Fruit fly (Drosophila melanogaster): ENCODE measurements around the gene Tango10.

Tango10 gene

dm6 chrX:11715937-11716730 lies 3.9 kb upstream of the Tango10 start (continued):
- TF ChIP-seq Neu2 (GFP tag; optimal IDR thresholded peaks at IDR 0.05; ENCODE audit: borderline replicate concordance) (peak; percentile 42), CG4328 (GFP tag; optimal IDR thresholded peaks at IDR 0.05) (peak; percentile 76), bab2 (GFP tag; optimal IDR thresholded peaks at IDR 0.05) (peak; percentile 81), Atf-2 (GFP tag; optimal IDR thresholded peaks at IDR 0.05) (peak; percentile 84), gt (GFP tag; IDR thresholded peaks at IDR 0.05) (no peak), chif (GFP tag; optimal IDR thresholded peaks at IDR 0.05) (peak; percentile 84 to 92), org-1 (GFP tag; optimal IDR thresholded peaks at IDR 0.05) (peak; percentile 86), CG2120 (GFP tag; optimal IDR thresholded peaks at IDR 0.05) (peak; percentile 92), CG17361 (GFP tag; IDR thresholded peaks at IDR 0.05) (peak; percentile 89), usp (GFP tag; optimal IDR thresholded peaks at IDR 0.05) (no peak), CG12659 (GFP tag; optimal IDR thresholded peaks at IDR 0.05) (peak; percentile 87), wor (GFP tag; IDR thresholded peaks at IDR 0.05) (peak; percentile 70), odd (GFP tag; optimal IDR thresholded peaks at IDR 0.05) (peak; percentile 90), CG30431 (GFP tag; optimal IDR thresholded peaks at IDR 0.05) (peak; percentile 74), CG18011 (GFP tag; optimal IDR thresholded peaks at IDR 0.05) (peak; percentile 41), tup (GFP tag; optimal IDR thresholded peaks at IDR 0.05) (peak; percentile 48), gce (GFP tag; IDR thresholded peaks at IDR 0.05) (0 out of 3 replicates have a peak, but pooled peaks have one; percentile 57), lilli (GFP tag; optimal IDR thresholded peaks at IDR 0.05) (peak; percentile 83), CG14860 (GFP tag; IDR thresholded peaks at IDR 0.05; ENCODE audit: partially characterized antibody) (peak; percentile 48; the same call in 2 of the 3 replicates), ssp (GFP tag; IDR thresholded peaks at IDR 0.05) (peak; percentile 71), CG9609 (GFP tag; optimal IDR thresholded peaks at IDR 0.05) (peak; percentile 84), lbe (GFP tag; optimal IDR thresholded peaks at IDR 0.05) (peak; percentile 82), CG14050 (GFP tag; IDR thresholded peaks at IDR 0.05) (peak; percentile 55; the same call in 2 of the 3 replicates), B-H2 (GFP tag; optimal IDR thresholded peaks at IDR 0.05) (peak; percentile 34), pros (GFP tag; optimal IDR thresholded peaks at IDR 0.05) (peak; percentile 73), en (GFP tag; optimal IDR thresholded peaks at IDR 0.05) (peak; percentile 67), Dip2 (GFP tag; IDR thresholded peaks at IDR 0.05) (no peak), Doc3 (GFP tag; IDR thresholded peaks at IDR 0.05; ENCODE audit: partially characterized antibody) (peak; percentile 58), amos (GFP tag; IDR thresholded peaks at IDR 0.05; ENCODE audit: partially characterized antibody) (peak; percentile 72), sug (tag; optimal IDR thresholded peaks at IDR 0.05) (peak; percentile 82), CG16813 (GFP tag; IDR thresholded peaks at IDR 0.05; ENCODE audit: partially characterized antibody) (peak; percentile 46; the same call in 2 of the 3 replicates), so (GFP tag; IDR thresholded peaks at IDR 0.05) (peak; percentile 90), CG11085 (GFP tag; IDR thresholded peaks at IDR 0.05) (peak; percentile 53), CG14965 (GFP tag; optimal IDR thresholded peaks at IDR 0.05; ENCODE audit: borderline replicate concordance) (peak; percentile 4), crc (GFP tag; optimal IDR thresholded peaks at IDR 0.05) (peak; percentile 71), tio (GFP tag; optimal IDR thresholded peaks at IDR 0.05) (peak; percentile 89), bbx (GFP tag; IDR thresholded peaks at IDR 0.05; ENCODE audit: partially characterized antibody) (peak; percentile 78), CG3407 (GFP tag; optimal IDR thresholded peaks at IDR 0.05) (peak; percentile 77), CG1647 (GFP tag; optimal IDR thresholded peaks at IDR 0.05) (peak; percentile 78), CG1529 (GFP tag; optimal IDR thresholded peaks at IDR 0.05) (peak; percentile 84), CG10431 (GFP tag; optimal IDR thresholded peaks at IDR 0.05) (peak; percentile 33), CG10209 (GFP tag; optimal IDR thresholded peaks at IDR 0.05) (peak; percentile 91), CG16863 (GFP tag; optimal IDR thresholded peaks at IDR 0.05) (peak; percentile 85), disco-r (GFP tag; optimal IDR thresholded peaks at IDR 0.05) (peak; percentile 82), kah (GFP tag; optimal IDR thresholded peaks at IDR 0.05) (peak; percentile 62), bowl (GFP tag; IDR thresholded peaks at IDR 0.05) (0 out of 2 replicates have a peak, but pooled peaks have one; percentile 17), CG3847 (GFP tag; IDR thresholded peaks at IDR 0.05) (peak; percentile 80), pum (GFP tag; optimal IDR thresholded peaks at IDR 0.05) (peak; percentile 75), fu2 (GFP tag; optimal IDR thresholded peaks at IDR 0.05) (peak; percentile 81)
